Fruit fly (Drosophila melanogaster): ENCODE measurements around the gene Cox10.

- peak; percentile 18 for TF ChIP-seq NfI (GFP tag; optimal IDR thresholded peaks at IDR 0.05)
- TF ChIP-seq CG7745 (tag; optimal IDR thresholded peaks at IDR 0.05): no peak
- TF ChIP-seq Hr78 (GFP tag; optimal IDR thresholded peaks at IDR 0.05): no peak
- TF ChIP-seq CG13894 (tag; optimal IDR thresholded peaks at IDR 0.05): no peak
- no peak for TF ChIP-seq CG7556 (GFP tag; optimal IDR thresholded peaks at IDR 0.05)
- TF ChIP-seq crol (GFP tag; IDR thresholded peaks at IDR 0.05): no peak
- TF ChIP-seq dmrt11E (tag; optimal IDR thresholded peaks at IDR 0.05): peak; percentile 48
- no peak for TF ChIP-seq ken (GFP tag; IDR thresholded peaks at IDR 0.05)
- TF ChIP-seq vfl (GFP tag; optimal IDR thresholded peaks at IDR 0.05): peak; percentile 43
- TF ChIP-seq GATAe (GFP tag; conservative IDR thresholded peaks at IDR 0.05): no peak
- TF ChIP-seq MBD-R2 (GFP tag; IDR thresholded peaks at IDR 0.05): peak; percentile 95
These were observed 25.2 kb downstream of the Cox10 start, which contains the start of the genes CtsL4 and ClpP for dm6 chr2L:10356508-10356907.

All from whole organism, embryonic.